Fruit fly (Drosophila melanogaster) whole organism, prepupa: ENCODE data around the gene CG31729.

Experiments
- CG34406 ChIP-seq: fragments of 200-800 bp; sonication (Bioruptor generic); optimal IDR thresholded peaks from 3 replicates; lab custom pipeline; 2016; ENCODE audit warnings: missing biosample characterization, missing genetic modification characterization
- Hr4 ChIP-seq: fragments of 200-800 bp; sonication (Bioruptor generic); optimal IDR thresholded peaks from 3 replicates; lab custom pipeline; 2016; ENCODE audit warnings: missing biosample characterization, missing genetic modification characterization
- OdsH ChIP-seq: fragments of 200-800 bp; sonication (Bioruptor generic); optimal IDR thresholded peaks from 3 replicates; lab custom pipeline; 2016; ENCODE audit warnings: missing biosample characterization, missing genetic modification characterization
- Sox14 ChIP-seq: fragments of 200-800 bp; sonication (Bioruptor generic); optimal IDR thresholded peaks from 3 replicates; lab custom pipeline; 2016; ENCODE audit warnings: missing biosample characterization, missing genetic modification characterization
- esn ChIP-seq: fragments of 200-800 bp; sonication (Bioruptor generic); optimal IDR thresholded peaks from 2 replicates; lab custom pipeline; 2016; ENCODE audit warnings: missing biosample characterization, mild to moderate bottlenecking, missing genetic modification characterization, moderate library complexity
- lz ChIP-seq: fragments of 200-800 bp; sonication (Bioruptor generic); optimal IDR thresholded peaks from 3 replicates; lab custom pipeline; 2016; ENCODE audit warnings: missing biosample characterization, missing genetic modification characterization
- svp ChIP-seq: fragments of 200-800 bp; sonication (Bioruptor generic); peaks from one replicate; lab custom pipeline; 2016; ENCODE audit warnings: missing biosample characterization, missing genetic modification characterization
- vri ChIP-seq: fragments of 200-800 bp; sonication (Bioruptor generic); optimal IDR thresholded peaks from 3 replicates; lab custom pipeline; 2016; ENCODE audit warnings: missing biosample characterization, mild to moderate bottlenecking, missing genetic modification characterization

- TF ChIP-seq vri (GFP tag; lab: Kevin White, UChicago) (no peak), OdsH (GFP tag; lab: Kevin White, UChicago) (no peak), svp (GFP tag; lab: Kevin White, UChicago) (no peak), esn (GFP tag; lab: Kevin White, UChicago) (no peak), CG34406 (GFP tag; lab: Kevin White, UChicago) (no peak), Hr4 (GFP tag; lab: Kevin White, UChicago) (no peak), Sox14 (GFP tag; lab: Kevin White, UChicago) (no peak), lz (GFP tag; lab: Kevin White, UChicago) (no peak)
Observed at dm6 chr2L:13331868-13332544, 42.2 kb downstream of the CG31729 start.
